Worm (Caenorhabditis elegans) whole organism, L4 larva: ENCODE data around the gene Y37H2A.12.

Experiments
- Y105C5A.15 ChIP-seq: fragments of 200-800 bp; sonication (Bioruptor generic); IDR thresholded peaks from 2 replicates; pipeline ENCODE4 v1.3.6; 2022; ENCODE audit warnings: missing genetic modification characterization, missing compliant biosample characterization
- aly-2 ChIP-seq: sonication (generic microtip); optimal IDR thresholded peaks from 2 replicates; lab custom pipeline; 2018; ENCODE audit warnings: missing biosample characterization, missing genetic modification characterization
- ceh-82 ChIP-seq: sonication (generic microtip); optimal IDR thresholded peaks from 2 replicates; lab custom pipeline; 2017; ENCODE audit warnings: missing biosample characterization, missing genetic modification characterization
- fkh-10 ChIP-seq: fragments of 150-350 bp; optimal IDR thresholded peaks from 2 replicates; lab custom pipeline; 2014; ENCODE audit warnings: missing biosample characterization, missing genetic modification reagents, missing genetic modification characterization
- hmg-1.1 ChIP-seq: fragments of 200-800 bp; sonication (Bioruptor generic); IDR thresholded peaks from 2 replicates; pipeline ENCODE4 v1.3.6; 2022; ENCODE audit warnings: missing genetic modification reagents, missing genetic modification characterization, missing compliant biosample characterization
- nhr-10 ChIP-seq: fragments of 150-350 bp; optimal IDR thresholded peaks from 2 replicates; lab custom pipeline; 2014; ENCODE audit warnings: missing biosample characterization, missing genetic modification characterization
- nhr-237 ChIP-seq: sonication (generic microtip); optimal IDR thresholded peaks from 2 replicates; lab custom pipeline; 2017; ENCODE audit warnings: missing biosample characterization, missing genetic modification characterization
- nhr-76 ChIP-seq: fragments of 150-350 bp; optimal IDR thresholded peaks from 2 replicates; lab custom pipeline; 2014; ENCODE audit warnings: missing biosample characterization, missing genetic modification characterization
- pha-4 ChIP-seq, 2 experiments: fragments of 150-350 bp in 1 of 2; fragments of 200-800 bp in 1 of 2; sonication (Bioruptor generic) in 1 of 2; IDR thresholded peaks in 1 of 2; optimal IDR thresholded peaks in 1 of 2; 2 replicates each; pipeline versions ENCODE4 v1.3.6 to Lab custom; 2014 to 2022; ENCODE audit warnings: missing genetic modification characterization in 2 of 2, missing genetic modification reagents in 2 of 2, missing biosample characterization in 1 of 2, missing compliant biosample characterization in 1 of 2
- snpc-1.2 ChIP-seq: fragments of 200-800 bp; sonication (Bioruptor generic); IDR thresholded peaks from 2 replicates; pipeline ENCODE4 v1.3.6; 2022; ENCODE audit warnings: missing genetic modification reagents, missing genetic modification characterization, missing compliant biosample characterization

ce11 chrV:18131049-18131448 is at the start of gene Y37H2A.12:
- no peak for TF ChIP-seq nhr-237
- no peak for TF ChIP-seq hmg-1.1
- no peak for TF ChIP-seq pha-4 (GFP tag; IDR thresholded peaks at IDR 0.05; lab: Robert Waterston, UW)
- no peak for TF ChIP-seq pha-4 (tag; optimal IDR thresholded peaks at IDR 0.05; lab: Kevin White, UChicago)
- no peak for TF ChIP-seq aly-2
- no peak for TF ChIP-seq ceh-82 (tag; lab: Kevin White, UChicago)
- TF ChIP-seq fkh-10 = no peak
- no peak for TF ChIP-seq nhr-76
- TF ChIP-seq snpc-1.2 = no peak
- no peak for TF ChIP-seq nhr-10 (tag; lab: Kevin White, UChicago)
- TF ChIP-seq Y105C5A.15 (GFP tag; lab: Robert Waterston, UW) = no peak
